Worm (Caenorhabditis elegans): ENCODE data around the gene B0222.11.

B0222.11 gene

ce11 chrV:9128562-9128961, 39.4 kb downstream of the B0222.11 start (continued):
- no peak for TF ChIP-seq ztf-11 (tag; optimal IDR thresholded peaks at IDR 0.05)
- no peak for TF ChIP-seq nhr-10 (tag; optimal IDR thresholded peaks at IDR 0.05)
- peak; percentile 88 to 89 for TF ChIP-seq mdl-1 (tag; optimal IDR thresholded peaks at IDR 0.05)
- TF ChIP-seq alr-1 (tag; optimal IDR thresholded peaks at IDR 0.05), result no peak
- TF ChIP-seq nhr-6 (tag; optimal IDR thresholded peaks at IDR 0.05), result peak; percentile 34
- no peak for TF ChIP-seq elt-1 (tag; optimal IDR thresholded peaks at IDR 0.05)
- peak; percentile 66 for TF ChIP-seq crh-2 (tag; optimal IDR thresholded peaks at IDR 0.05)
- TF ChIP-seq nhr-237 (tag; optimal IDR thresholded peaks at IDR 0.05), result no peak
- TF ChIP-seq gmeb-1 (tag; optimal IDR thresholded peaks at IDR 0.05), result no peak
- no peak for TF ChIP-seq Y55F3AM.14 (GFP tag; optimal IDR thresholded peaks at IDR 0.05)
- no peak for TF ChIP-seq nhr-23 (tag; optimal IDR thresholded peaks at IDR 0.05)
- no peak for TF ChIP-seq lin-39 (tag; optimal IDR thresholded peaks at IDR 0.05)
- no peak for TF ChIP-seq egl-27 (tag; optimal IDR thresholded peaks at IDR 0.05)
- TF ChIP-seq ztf-4 (tag; optimal IDR thresholded peaks at IDR 0.05), result no peak
- no peak for TF ChIP-seq ceh-82 (tag; optimal IDR thresholded peaks at IDR 0.05)
- peak; percentile 40 for TF ChIP-seq lin-11 (tag; optimal IDR thresholded peaks at IDR 0.05)
- TF ChIP-seq R02D3.7 (tag; optimal IDR thresholded peaks at IDR 0.05), result no peak

- TF ChIP-seq snpc-4 (tag; optimal IDR thresholded peaks at IDR 0.05) (no peak), nhr-23 (tag; optimal IDR thresholded peaks at IDR 0.05) (no peak), lin-13 (GFP tag; optimal IDR thresholded peaks at IDR 0.05) (no peak), Y55F3AM.14 (GFP tag; optimal IDR thresholded peaks at IDR 0.05) (no peak), alr-1 (tag; optimal IDR thresholded peaks at IDR 0.05) (no peak), skn-1 (tag; optimal IDR thresholded peaks at IDR 0.05) (no peak), mdl-1 (tag; optimal IDR thresholded peaks at IDR 0.05) (no peak), lin-39 (tag; optimal IDR thresholded peaks at IDR 0.05) (no peak), ama-1 (optimal IDR thresholded peaks at IDR 0.05) (no peak), elt-1 (tag; optimal IDR thresholded peaks at IDR 0.05) (no peak), nhr-21 (tag; optimal IDR thresholded peaks at IDR 0.05) (no peak), nhr-237 (tag; optimal IDR thresholded peaks at IDR 0.05) (no peak), lsy-2 (tag; optimal IDR thresholded peaks at IDR 0.05) (no peak), nhr-12 (tag; optimal IDR thresholded peaks at IDR 0.05) (no peak), unc-39 (tag; optimal IDR thresholded peaks at IDR 0.05) (no peak), ZK546.5 (tag; optimal IDR thresholded peaks at IDR 0.05) (no peak)
Measured at ce11 chrV:9127773-9128172, 40.2 kb downstream of the B0222.11 start, which contains the start of gene F21C10.3. Gene F21C10.3 (plus strand): TSS chrV:9128073.

ce11 chrV:9126316-9126715, 41.7 kb downstream of the B0222.11 start, which contains the start of gene F21C10.4:
Gene F21C10.4 (plus strand): TSS chrV:9126616.
- TF ChIP-seq ceh-82 (tag; optimal IDR thresholded peaks at IDR 0.05) (no peak), sem-4 (tag; optimal IDR thresholded peaks at IDR 0.05) (no peak), nhr-12 (tag; optimal IDR thresholded peaks at IDR 0.05) (no peak), crh-2 (tag; optimal IDR thresholded peaks at IDR 0.05) (no peak), ama-1 (optimal IDR thresholded peaks at IDR 0.05) (no peak), unc-39 (tag; optimal IDR thresholded peaks at IDR 0.05) (no peak), ZK546.5 (tag; optimal IDR thresholded peaks at IDR 0.05) (no peak), Y55F3AM.14 (GFP tag; optimal IDR thresholded peaks at IDR 0.05) (no peak), R02D3.7 (tag; optimal IDR thresholded peaks at IDR 0.05) (no peak), alr-1 (tag; optimal IDR thresholded peaks at IDR 0.05) (no peak), zag-1 (tag; optimal IDR thresholded peaks at IDR 0.05) (no peak), unc-62 (GFP tag; optimal IDR thresholded peaks at IDR 0.05) (no peak), mab-5 (tag; optimal IDR thresholded peaks at IDR 0.05) (no peak), ztf-4 (tag; optimal IDR thresholded peaks at IDR 0.05) (no peak), lin-39 (tag; optimal IDR thresholded peaks at IDR 0.05) (no peak), fos-1 (tag; optimal IDR thresholded peaks at IDR 0.05) (no peak), lsy-2 (tag; optimal IDR thresholded peaks at IDR 0.05) (no peak)

ce11 chrV:9125345-9125744, 42.6 kb downstream of the B0222.11 start, which contains the start of gene F21C10.5:
Gene F21C10.5 (plus strand): TSS chrV:9125645.
- TF ChIP-seq sem-4 (tag; optimal IDR thresholded peaks at IDR 0.05) (no peak), Y55F3AM.14 (GFP tag; optimal IDR thresholded peaks at IDR 0.05) (no peak), egl-27 (tag; optimal IDR thresholded peaks at IDR 0.05) (no peak), ama-1 (optimal IDR thresholded peaks at IDR 0.05) (no peak), nhr-25 (tag; optimal IDR thresholded peaks at IDR 0.05) (no peak), nhr-6 (tag; optimal IDR thresholded peaks at IDR 0.05) (no peak), nhr-77 (tag; optimal IDR thresholded peaks at IDR 0.05) (no peak), aly-2 (tag; optimal IDR thresholded peaks at IDR 0.05) (no peak), ceh-82 (tag; optimal IDR thresholded peaks at IDR 0.05) (no peak), lin-39 (tag; optimal IDR thresholded peaks at IDR 0.05) (no peak), lin-11 (tag; optimal IDR thresholded peaks at IDR 0.05) (no peak), mdl-1 (tag; optimal IDR thresholded peaks at IDR 0.05) (no peak), ztf-11 (tag; optimal IDR thresholded peaks at IDR 0.05) (no peak)

ce11 chrV:9124180-9124579, 43.8 kb downstream of the B0222.11 start, which contains the start of gene F21C10.6:
Gene F21C10.6 (plus strand): TSS chrV:9124480.
- TF ChIP-seq Y55F3AM.14 (GFP tag; optimal IDR thresholded peaks at IDR 0.05) (no peak), skn-1 (tag; optimal IDR thresholded peaks at IDR 0.05) (no peak), unc-39 (tag; optimal IDR thresholded peaks at IDR 0.05) (no peak), fos-1 (tag; optimal IDR thresholded peaks at IDR 0.05) (no peak), F13H6.1 (tag; optimal IDR thresholded peaks at IDR 0.05) (no peak), sma-9 (GFP tag; optimal IDR thresholded peaks at IDR 0.05) (no peak), sma-9 (tag; optimal IDR thresholded peaks at IDR 0.05) (no peak), ztf-1 (GFP tag; conservative IDR thresholded peaks at IDR 0.05) (no peak), C34F6.9 (tag; optimal IDR thresholded peaks at IDR 0.05) (no peak), aly-2 (tag; optimal IDR thresholded peaks at IDR 0.05) (no peak), sma-3 (GFP tag; optimal IDR thresholded peaks at IDR 0.05) (no peak), R02D3.7 (tag; optimal IDR thresholded peaks at IDR 0.05) (no peak)
